Fruit fly (Drosophila melanogaster): ENCODE data around the gene CG9377.
A peak's percentile ranks its signal among the peaks of the same experiment; 100 is the strongest.

CG9377 gene

dm6 chr2L:13398614-13399161 is 37.3 kb upstream of the CG9377 start, which contains the start of the genes CG10859 and CG7110 (continued):
- TF ChIP-seq zf30C (GFP tag; optimal IDR thresholded peaks at IDR 0.05) (no peak), CG13894 (tag; optimal IDR thresholded peaks at IDR 0.05) (peak; percentile 7), CG8290 (GFP tag; optimal IDR thresholded peaks at IDR 0.05) (no peak), CG8290 (tag; optimal IDR thresholded peaks at IDR 0.05) (peak in 1 of 2 experiments; percentile 76), CG7745 (tag; optimal IDR thresholded peaks at IDR 0.05) (no peak), Ssrp (tag; optimal IDR thresholded peaks at IDR 0.05) (no peak), cwo (GFP tag; optimal IDR thresholded peaks at IDR 0.05) (no peak), cg (GFP tag; optimal IDR thresholded peaks at IDR 0.05) (no peak), danr (GFP tag; IDR thresholded peaks at IDR 0.05) (no peak), Chrac-16 (GFP tag; optimal IDR thresholded peaks at IDR 0.05) (no peak), seq (GFP tag; IDR thresholded peaks at IDR 0.05) (no peak), Bgb (GFP tag; IDR thresholded peaks at IDR 0.05; ENCODE audit: partially characterized antibody) (peak; percentile 29; the same call in 1 of the 2 replicates), Antp (GFP tag; optimal IDR thresholded peaks at IDR 0.05) (no peak), CG31224 (GFP tag; IDR thresholded peaks at IDR 0.05) (no peak), Oli (tag; optimal IDR thresholded peaks at IDR 0.05) (no peak), CG17912 (GFP tag; optimal IDR thresholded peaks at IDR 0.05) (peak; percentile 56), CG18599 (GFP tag; optimal IDR thresholded peaks at IDR 0.05) (peak; percentile 43), CG7372 (GFP tag; IDR thresholded peaks at IDR 0.05) (no peak), CG13123 (GFP tag; optimal IDR thresholded peaks at IDR 0.05) (no peak), D19B (GFP tag; optimal IDR thresholded peaks at IDR 0.05) (no peak), ara (GFP tag; IDR thresholded peaks at IDR 0.05) (no peak), pan (optimal IDR thresholded peaks at IDR 0.05) (no peak), pan (GFP tag; optimal IDR thresholded peaks at IDR 0.05 in 1 of 2, IDR thresholded peaks at IDR 0.05 in 1 of 2) (peak in 1 of 2 experiments; percentile 10), CG1024 (GFP tag; IDR thresholded peaks at IDR 0.05) (peak; percentile 21; the same call in 1 of the 2 replicates), eyg (GFP tag; optimal IDR thresholded peaks at IDR 0.05) (no peak), caup (GFP tag; optimal IDR thresholded peaks at IDR 0.05; ENCODE audit: severe bottlenecking) (peak; percentile 79), Sox100B (GFP tag; optimal IDR thresholded peaks at IDR 0.05) (peak; percentile 52), ase (GFP tag; IDR thresholded peaks at IDR 0.05) (no peak; the same call in 2 of the 3 replicates), CG18476 (GFP tag; optimal IDR thresholded peaks at IDR 0.05) (no peak), CG15073 (GFP tag; optimal IDR thresholded peaks at IDR 0.05) (no peak), CG12155 (GFP tag; optimal IDR thresholded peaks at IDR 0.05) (no peak), Dp (GFP tag; optimal IDR thresholded peaks at IDR 0.05) (peak; percentile 81), CG2199 (GFP tag; IDR thresholded peaks at IDR 0.05) (no peak), wek (GFP tag; optimal IDR thresholded peaks at IDR 0.05) (peak; percentile 88), CG12769 (tag; optimal IDR thresholded peaks at IDR 0.05) (no peak), CG18011 (GFP tag; optimal IDR thresholded peaks at IDR 0.05) (no peak), cato (GFP tag; optimal IDR thresholded peaks at IDR 0.05; ENCODE audit: borderline replicate concordance) (no peak), CG4360 (GFP tag; IDR thresholded peaks at IDR 0.05) (no peak), gsb-n (tag; optimal IDR thresholded peaks at IDR 0.05) (peak; percentile 45), sd (tag; optimal IDR thresholded peaks at IDR 0.05) (no peak), cad (GFP tag; optimal IDR thresholded peaks at IDR 0.05) (no peak), D (optimal IDR thresholded peaks at IDR 0.05) (no peak), D (GFP tag; optimal IDR thresholded peaks at IDR 0.05) (no peak), GATAe (GFP tag; conservative IDR thresholded peaks at IDR 0.05) (no peak), al (GFP tag; IDR thresholded peaks at IDR 0.05) (no peak), bigmax (GFP tag; optimal IDR thresholded peaks at IDR 0.05) (no peak), CG9215 (GFP tag; IDR thresholded peaks at IDR 0.05) (no peak), Atf6 (GFP tag; IDR thresholded peaks at IDR 0.05) (peak; percentile 42; the same call in 1 of the 2 replicates), NK7.1 (GFP tag; optimal IDR thresholded peaks at IDR 0.05) (no peak), Six4 (GFP tag; optimal IDR thresholded peaks at IDR 0.05) (no peak), croc (GFP tag; conservative IDR thresholded peaks at IDR 0.05) (no peak)

Measured in whole organism, embryonic.